Worm (Caenorhabditis elegans) whole organism, late embryonic: Measurements from ENCODE around the gene srh-75.

Experiments
- ref-2 ChIP-seq: sonication (generic microtip); optimal IDR thresholded peaks from 2 replicates; lab custom pipeline; 2016; ENCODE audit warnings: missing genetic modification characterization, missing compliant biosample characterization
- unc-3 ChIP-seq, 2 experiments: fragments of 200-800 bp in 1 of 2; sonication (Bioruptor generic) in 1 of 2; sonication (generic microtip) in 1 of 2; conservative IDR thresholded peaks in 1 of 2; optimal IDR thresholded peaks in 1 of 2; 2 replicates each; pipeline versions ENCODE4 v1.3.6 to Lab custom; 2016 to 2022; ENCODE audit warnings: missing compliant biosample characterization in 2 of 2, missing genetic modification characterization in 2 of 2, missing genetic modification reagents in 1 of 2

ce11 chrV:11093163-11094091 is 36.5 kb upstream of the srh-75 start, which contains the start of gene lact-8:
- no peak for TF ChIP-seq unc-3 (GFP tag; conservative IDR thresholded peaks at IDR 0.05; lab: Robert Waterston, UW)
- TF ChIP-seq unc-3 (tag; optimal IDR thresholded peaks at IDR 0.05; lab: Kevin White, UChicago): no peak
- no peak for TF ChIP-seq ref-2 (tag; lab: Kevin White, UChicago)
